Worm (Caenorhabditis elegans) whole organism, late embryonic: ENCODE data around the gene F49E8.7.
A peak's percentile ranks its signal among the peaks of the same experiment; 100 is the strongest.

Experiments
- C08G9.2 ChIP-seq: sonication (generic microtip); optimal IDR thresholded peaks from 2 replicates; lab custom pipeline; 2016; ENCODE audit warnings: mild to moderate bottlenecking, missing genetic modification characterization, moderate library complexity, missing compliant biosample characterization
- C38D4.7 ChIP-seq: fragments of 200-800 bp; sonication (Bioruptor generic); optimal IDR thresholded peaks from 2 replicates; lab custom pipeline; 2018; ENCODE audit warnings: mild to moderate bottlenecking, missing genetic modification characterization, moderate library complexity, missing compliant biosample characterization
- F13H6.1 ChIP-seq: sonication (generic microtip); optimal IDR thresholded peaks from 2 replicates; lab custom pipeline; 2016; ENCODE audit warnings: missing genetic modification characterization, missing compliant biosample characterization
- K02D7.2 ChIP-seq: sonication (generic microtip); optimal IDR thresholded peaks from 2 replicates; lab custom pipeline; 2017; ENCODE audit warnings: mild to moderate bottlenecking, missing genetic modification characterization, missing compliant biosample characterization
- K09A11.1 ChIP-seq: sonication (generic microtip); optimal IDR thresholded peaks from 2 replicates; lab custom pipeline; 2017; ENCODE audit warnings: antibody characterized with exemption, mild to moderate bottlenecking, missing genetic modification characterization, missing compliant biosample characterization; ENCODE audit not compliant: insufficient read depth
- T23F11.4 ChIP-seq: fragments of 200-800 bp; sonication (Bioruptor generic); optimal IDR thresholded peaks from 2 replicates; lab custom pipeline; 2018; ENCODE audit warnings: mild to moderate bottlenecking, missing genetic modification characterization, missing compliant biosample characterization
- ceh-14 ChIP-seq: sonication (generic microtip); optimal IDR thresholded peaks from 2 replicates; lab custom pipeline; 2016; ENCODE audit warnings: missing genotype, missing genetic modification characterization, missing compliant biosample characterization
- ceh-19 ChIP-seq: fragments of 200-800 bp; sonication (Bioruptor generic); optimal IDR thresholded peaks from 2 replicates; lab custom pipeline; 2018; ENCODE audit warnings: mild to moderate bottlenecking, missing genetic modification characterization, missing compliant biosample characterization
- ceh-22 ChIP-seq: sonication (generic microtip); optimal IDR thresholded peaks from 2 replicates; lab custom pipeline; 2017; ENCODE audit warnings: missing biosample characterization, missing genetic modification characterization
- ceh-24 ChIP-seq: sonication (generic microtip); optimal IDR thresholded peaks from 2 replicates; lab custom pipeline; 2016; ENCODE audit warnings: mild to moderate bottlenecking, missing genetic modification characterization, missing compliant biosample characterization
- ceh-30 ChIP-seq: fragments of 150-350 bp; optimal IDR thresholded peaks from 2 replicates; lab custom pipeline; 2014; ENCODE audit warnings: missing biosample characterization, missing genetic modification characterization
- ceh-31 ChIP-seq: sonication (generic microtip); optimal IDR thresholded peaks from 2 replicates; lab custom pipeline; 2016; ENCODE audit warnings: missing genetic modification characterization, missing compliant biosample characterization
- ceh-34 ChIP-seq: sonication (generic microtip); optimal IDR thresholded peaks from 2 replicates; lab custom pipeline; 2016; ENCODE audit warnings: mild to moderate bottlenecking, missing genetic modification characterization, missing compliant biosample characterization
- ceh-48 ChIP-seq: sonication (generic microtip); optimal IDR thresholded peaks from 2 replicates; lab custom pipeline; 2016; ENCODE audit warnings: missing genetic modification characterization, inconsistent platforms, missing compliant biosample characterization
- ceh-9 ChIP-seq: sonication (generic microtip); optimal IDR thresholded peaks from 2 replicates; lab custom pipeline; 2016; ENCODE audit warnings: mild to moderate bottlenecking, missing genetic modification characterization, inconsistent platforms, missing compliant biosample characterization
- che-1 ChIP-seq: sonication (generic microtip); optimal IDR thresholded peaks from 2 replicates; lab custom pipeline; 2016; ENCODE audit warnings: mild to moderate bottlenecking, missing genetic modification characterization, missing compliant biosample characterization
- dve-1 ChIP-seq: sonication (generic microtip); optimal IDR thresholded peaks from 2 replicates; lab custom pipeline; 2017; ENCODE audit warnings: antibody characterized with exemption, mild to moderate bottlenecking, missing genetic modification characterization, missing compliant biosample characterization
- elt-2 ChIP-seq: sonication (generic microtip); optimal IDR thresholded peaks from 2 replicates; lab custom pipeline; 2016; ENCODE audit warnings: missing genetic modification reagents, missing genetic modification characterization, missing compliant biosample characterization
- elt-4 ChIP-seq: sonication (generic microtip); optimal IDR thresholded peaks from 2 replicates; lab custom pipeline; 2016; ENCODE audit warnings: missing genetic modification characterization, missing compliant biosample characterization
- ets-4 ChIP-seq: sonication (generic microtip); optimal IDR thresholded peaks from 2 replicates; lab custom pipeline; 2016; ENCODE audit warnings: missing genetic modification characterization, missing compliant biosample characterization
- eyg-1 ChIP-seq: sonication (generic microtip); optimal IDR thresholded peaks from 2 replicates; lab custom pipeline; 2016; ENCODE audit warnings: missing genotype, missing genetic modification characterization, missing compliant biosample characterization
- fax-1 ChIP-seq: sonication (generic microtip); optimal IDR thresholded peaks from 2 replicates; lab custom pipeline; 2016; ENCODE audit warnings: missing genotype, missing genetic modification characterization, missing compliant biosample characterization
- hlh-13 ChIP-seq: fragments of 200-800 bp; sonication (Bioruptor generic); optimal IDR thresholded peaks from 2 replicates; lab custom pipeline; 2018; ENCODE audit warnings: mild to moderate bottlenecking, missing genetic modification characterization, missing compliant biosample characterization
- hlh-8 ChIP-seq: sonication (generic microtip); optimal IDR thresholded peaks from 2 replicates; lab custom pipeline; 2016; ENCODE audit warnings: missing genotype, missing genetic modification characterization, missing compliant biosample characterization
- nfya-1 ChIP-seq: sonication (generic microtip); optimal IDR thresholded peaks from 2 replicates; lab custom pipeline; 2017; ENCODE audit warnings: missing genetic modification characterization, mild to moderate bottlenecking, missing compliant biosample characterization, antibody characterized with exemption, moderate library complexity
- nhr-11 ChIP-seq: fragments of 150-350 bp; optimal IDR thresholded peaks from 2 replicates; lab custom pipeline; 2014; ENCODE audit warnings: missing biosample characterization, missing genetic modification characterization
- nhr-232 ChIP-seq: sonication (generic microtip); optimal IDR thresholded peaks from 2 replicates; lab custom pipeline; 2016; ENCODE audit warnings: missing genetic modification characterization, missing compliant biosample characterization
- odd-2 ChIP-seq: sonication (generic microtip); optimal IDR thresholded peaks from 2 replicates; lab custom pipeline; 2017; ENCODE audit warnings: antibody characterized with exemption, mild to moderate bottlenecking, missing genetic modification characterization, missing compliant biosample characterization
- pag-3 ChIP-seq: sonication (generic microtip); optimal IDR thresholded peaks from 2 replicates; lab custom pipeline; 2016; ENCODE audit warnings: missing compliant biosample characterization, missing genetic modification characterization, borderline replicate concordance
- pax-1 ChIP-seq: fragments of 150-350 bp; optimal IDR thresholded peaks from 2 replicates; lab custom pipeline; 2014; ENCODE audit warnings: missing biosample characterization, missing genetic modification characterization
- ref-2 ChIP-seq: sonication (generic microtip); optimal IDR thresholded peaks from 2 replicates; lab custom pipeline; 2016; ENCODE audit warnings: missing genetic modification characterization, missing compliant biosample characterization
- syd-9 ChIP-seq: sonication (generic microtip); optimal IDR thresholded peaks from 2 replicates; lab custom pipeline; 2016; ENCODE audit warnings: mild to moderate bottlenecking, missing genetic modification characterization, moderate library complexity, missing compliant biosample characterization
- tbx-2 ChIP-seq: sonication (generic microtip); optimal IDR thresholded peaks from 2 replicates; lab custom pipeline; 2016; ENCODE audit warnings: missing genetic modification characterization, missing compliant biosample characterization
- unc-3 ChIP-seq, 2 experiments: fragments of 200-800 bp in 1 of 2; sonication (Bioruptor generic) in 1 of 2; sonication (generic microtip) in 1 of 2; conservative IDR thresholded peaks in 1 of 2; optimal IDR thresholded peaks in 1 of 2; 2 replicates each; pipeline versions ENCODE4 v1.3.6 to Lab custom; 2016 to 2022; ENCODE audit warnings: missing compliant biosample characterization in 2 of 2, missing genetic modification characterization in 2 of 2, missing genetic modification reagents in 1 of 2
- unc-86 ChIP-seq: sonication (generic microtip); optimal IDR thresholded peaks from 2 replicates; lab custom pipeline; 2016; ENCODE audit warnings: missing genetic modification characterization, missing compliant biosample characterization
- ztf-16 ChIP-seq: sonication (generic microtip); optimal IDR thresholded peaks from 2 replicates; lab custom pipeline; 2017; ENCODE audit warnings: missing genetic modification characterization, missing compliant biosample characterization

F49E8.7 gene

ce11 chrIV:7580062-7580614 is 24.0 kb upstream of the F49E8.7 start, which contains the start of the genes cec-5 and nol-10 (continued):
- TF ChIP-seq elt-2 (tag; lab: Kevin White, UChicago) = no peak
- TF ChIP-seq ceh-14 (tag; lab: Kevin White, UChicago) = peak; percentile 52
- peak; percentile 53 for TF ChIP-seq dve-1 (tag; lab: Kevin White, UChicago)
- peak; percentile 52 for TF ChIP-seq ceh-34 (tag; lab: Kevin White, UChicago)
- no peak for TF ChIP-seq T23F11.4 (GFP tag; lab: Kevin White, UChicago)
- TF ChIP-seq pax-1 (tag; lab: Kevin White, UChicago) = no peak
- peak; percentile 95 for TF ChIP-seq nfya-1 (tag; lab: Kevin White, UChicago)
- peak; percentile 83 for TF ChIP-seq ceh-31 (tag; lab: Kevin White, UChicago)
- TF ChIP-seq fax-1 (tag; lab: Kevin White, UChicago) = no peak
- TF ChIP-seq syd-9 (tag; lab: Kevin White, UChicago) = no peak
- no peak for TF ChIP-seq hlh-8 (tag; lab: Kevin White, UChicago)
- peak; percentile 1 for TF ChIP-seq eyg-1
- no peak for TF ChIP-seq che-1 (tag; lab: Kevin White, UChicago)
- TF ChIP-seq odd-2 = no peak
- TF ChIP-seq ceh-9 (tag; lab: Kevin White, UChicago) = no peak
- no peak for TF ChIP-seq unc-86 (tag; lab: Kevin White, UChicago)
- no peak for TF ChIP-seq F13H6.1 (tag; lab: Kevin White, UChicago)
- no peak for TF ChIP-seq unc-3 (GFP tag; conservative IDR thresholded peaks at IDR 0.05; lab: Robert Waterston, UW)
- no peak for TF ChIP-seq unc-3 (tag; optimal IDR thresholded peaks at IDR 0.05; lab: Kevin White, UChicago)
- TF ChIP-seq pag-3 (tag; lab: Kevin White, UChicago) = no peak
- no peak for TF ChIP-seq C08G9.2 (tag; lab: Kevin White, UChicago)
- TF ChIP-seq ets-4 (tag; lab: Kevin White, UChicago) = no peak
- TF ChIP-seq ceh-19 (GFP tag; lab: Kevin White, UChicago) = peak; percentile 28
- TF ChIP-seq ceh-22 (tag; lab: Kevin White, UChicago) = no peak
- TF ChIP-seq hlh-13 (GFP tag; lab: Kevin White, UChicago) = no peak
- peak; percentile 14 for TF ChIP-seq K09A11.1 (tag; lab: Kevin White, UChicago)
- no peak for TF ChIP-seq ztf-16
- TF ChIP-seq tbx-2 (tag; lab: Kevin White, UChicago) = peak; percentile 67
- no peak for TF ChIP-seq elt-4 (tag; lab: Kevin White, UChicago)
- no peak for TF ChIP-seq nhr-232 (tag; lab: Kevin White, UChicago)
- TF ChIP-seq C38D4.7 = no peak
- TF ChIP-seq K02D7.2 (tag; lab: Kevin White, UChicago) = no peak

DNA sequence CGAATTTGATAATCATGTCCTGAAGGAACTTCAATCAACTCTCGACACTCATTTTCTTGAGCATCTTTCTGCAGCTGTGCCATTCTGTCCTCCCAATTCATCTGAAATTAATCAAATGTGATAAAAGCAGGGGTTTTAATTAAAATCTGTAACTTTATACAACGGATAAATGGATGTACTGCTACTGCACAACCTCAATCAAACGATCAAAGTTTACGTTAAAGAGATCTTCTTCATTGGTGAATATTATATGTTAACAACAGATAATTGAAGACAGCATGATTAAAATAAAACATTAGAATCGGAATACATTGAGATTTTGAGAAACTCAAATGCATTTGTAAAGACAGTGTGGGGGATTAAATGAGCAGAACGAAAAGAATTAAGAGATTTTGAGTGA is 22.1 kb upstream of the F49E8.7 start, which contains the start of gene F32E10.5:
Gene F32E10.5, minus strand, starts transcription at position 101 of the 400 bp plus-strand sequence.
- TF ChIP-seq ztf-16 (no peak), ceh-30 (tag; lab: Kevin White, UChicago) (no peak), nhr-11 (tag; lab: Kevin White, UChicago) (no peak), ceh-14 (tag; lab: Kevin White, UChicago) (no peak), odd-2 (no peak), ref-2 (no peak)

- no peak for TF ChIP-seq ceh-24 (tag; lab: Kevin White, UChicago)
- TF ChIP-seq ceh-48 (tag; lab: Kevin White, UChicago) = peak; percentile 20
- TF ChIP-seq, all 69 proteins: peak for 1
Measured at ce11 chrIV:7575147-7575768, 19.1 kb upstream of the F49E8.7 start, which contains the start of gene cec-4. Gene cec-4 (plus strand): TSS chrIV:7575718.
